Worm (Caenorhabditis elegans) whole organism, L1 larva: ENCODE results near the gene M01H9.2.

Source experiments
- C16A3.4 ChIP-seq: fragments of 150-350 bp; optimal IDR thresholded peaks from 2 replicates; lab custom pipeline; 2014; ENCODE audit warnings: missing biosample characterization, missing genetic modification characterization
- Y116A8C.19 ChIP-seq: sonication (generic microtip); optimal IDR thresholded peaks from 2 replicates; lab custom pipeline; 2016; ENCODE audit warnings: missing compliant biosample characterization, missing genetic modification characterization, borderline replicate concordance
- aly-2 ChIP-seq: fragments of 150-350 bp; optimal IDR thresholded peaks from 2 replicates; lab custom pipeline; 2014; ENCODE audit warnings: missing biosample characterization, missing genetic modification characterization
- ceh-63 ChIP-seq: fragments of 200-800 bp; sonication (Bioruptor generic); optimal IDR thresholded peaks from 2 replicates; lab custom pipeline; 2018; ENCODE audit warnings: mild to moderate bottlenecking, missing genetic modification characterization, missing compliant biosample characterization
- ceh-8 ChIP-seq: fragments of 200-800 bp; sonication (Bioruptor generic); optimal IDR thresholded peaks from 2 replicates; lab custom pipeline; 2018; ENCODE audit warnings: mild to moderate bottlenecking, missing genetic modification characterization, moderate library complexity, missing compliant biosample characterization
- ceh-82 ChIP-seq, 3 experiments: fragments of 150-350 bp in 1 of 3; sonication (generic microtip) in 2 of 3; optimal IDR thresholded peaks; 2 replicates each; lab custom pipeline; 2014 to 2017; ENCODE audit warnings: missing biosample characterization in 3 of 3, missing genetic modification characterization in 3 of 3
- ceh-90 ChIP-seq: sonication (generic microtip); optimal IDR thresholded peaks from 2 replicates; lab custom pipeline; 2016; ENCODE audit warnings: missing genetic modification characterization, missing compliant biosample characterization
- dpl-1 ChIP-seq, 3 experiments: fragments of 150-350 bp in 2 of 3; sonication (generic microtip) in 1 of 3; optimal IDR thresholded peaks; 2 replicates each; lab custom pipeline; 2014 to 2017; ENCODE audit warnings: missing biosample characterization in 3 of 3, missing genetic modification characterization in 3 of 3, missing genetic modification reagents in 3 of 3
- dsc-1 ChIP-seq: sonication (generic microtip); optimal IDR thresholded peaks from 2 replicates; lab custom pipeline; 2016; ENCODE audit warnings: mild to moderate bottlenecking, missing genetic modification characterization, missing compliant biosample characterization
- efl-1 ChIP-seq, 4 experiments: fragments of 150-350 bp; optimal IDR thresholded peaks in 3 of 4; peaks in 1 of 4; 1 replicate in 1 of 4; 2 replicates in 3 of 4; lab custom pipeline; 2014; ENCODE audit warnings: missing biosample characterization in 2 of 4, missing genetic modification characterization in 2 of 4, missing genetic modification reagents in 2 of 4
- efl-3 ChIP-seq: fragments of 200-800 bp; sonication (Bioruptor generic); optimal IDR thresholded peaks from 2 replicates; lab custom pipeline; 2018; ENCODE audit warnings: mild to moderate bottlenecking, missing genetic modification characterization, missing compliant biosample characterization
- egl-13 ChIP-seq: sonication (generic microtip); optimal IDR thresholded peaks from 2 replicates; lab custom pipeline; 2016; ENCODE audit warnings: missing genotype, missing genetic modification reagents, missing genetic modification characterization, missing compliant biosample characterization
- ets-5 ChIP-seq: fragments of 200-800 bp; sonication (Bioruptor generic); IDR thresholded peaks from 2 replicates; pipeline ENCODE4 v1.3.6; 2022; ENCODE audit warnings: missing genetic modification characterization, missing compliant biosample characterization
- fkh-10 ChIP-seq: sonication (generic microtip); optimal IDR thresholded peaks from 2 replicates; lab custom pipeline; 2017; ENCODE audit warnings: missing biosample characterization, missing genetic modification reagents, missing genetic modification characterization
- fkh-4 ChIP-seq: sonication (generic microtip); optimal IDR thresholded peaks from 2 replicates; lab custom pipeline; 2016; ENCODE audit warnings: missing compliant biosample characterization, missing genetic modification characterization, borderline replicate concordance
- fos-1 ChIP-seq: fragments of 150-350 bp; optimal IDR thresholded peaks from 2 replicates; lab custom pipeline; 2014; ENCODE audit warnings: missing biosample characterization, missing genetic modification characterization
- grh-1 ChIP-seq: fragments of 200-800 bp; sonication (Bioruptor generic); IDR thresholded peaks from 2 replicates; pipeline ENCODE4 v1.3.6; 2022; ENCODE audit warnings: missing genetic modification reagents, missing genetic modification characterization, missing compliant biosample characterization
- hlh-17 ChIP-seq: fragments of 200-800 bp; sonication (Bioruptor generic); optimal IDR thresholded peaks from 2 replicates; lab custom pipeline; 2018; ENCODE audit warnings: missing genetic modification characterization, mild to moderate bottlenecking, missing compliant biosample characterization, moderate library complexity, borderline replicate concordance
- hlh-4 ChIP-seq: sonication (generic microtip); optimal IDR thresholded peaks from 2 replicates; lab custom pipeline; 2016; ENCODE audit warnings: mild to moderate bottlenecking, missing genetic modification characterization, missing compliant biosample characterization
- hpl-2 ChIP-seq: fragments of 150-350 bp; optimal IDR thresholded peaks from 2 replicates; lab custom pipeline; 2014; ENCODE audit warnings: missing biosample characterization, missing genetic modification reagents, missing genetic modification characterization
- irx-1 ChIP-seq: sonication (generic microtip); optimal IDR thresholded peaks from 2 replicates; lab custom pipeline; 2016; ENCODE audit warnings: missing genetic modification characterization, missing compliant biosample characterization
- isw-1 ChIP-seq: fragments of 200-800 bp; sonication (Bioruptor generic); IDR thresholded peaks from 2 replicates; pipeline ENCODE4 v1.3.6; 2022; ENCODE audit warnings: missing genetic modification characterization, missing compliant biosample characterization
- lin-13 ChIP-seq: fragments of 150-350 bp; optimal IDR thresholded peaks from 2 replicates; lab custom pipeline; 2014; ENCODE audit warnings: missing biosample characterization, missing genetic modification reagents, missing genetic modification characterization
- lin-14 ChIP-seq: fragments of 200-800 bp; sonication (Bioruptor generic); optimal IDR thresholded peaks from 2 replicates; lab custom pipeline; 2018; ENCODE audit warnings: mild to moderate bottlenecking, missing genetic modification characterization, moderate library complexity, missing compliant biosample characterization
- lin-35 ChIP-seq, 2 experiments: fragments of 150-350 bp; optimal IDR thresholded peaks; 2 replicates each; lab custom pipeline; 2014; ENCODE audit warnings: missing biosample characterization in 2 of 2, missing genetic modification characterization in 2 of 2, missing genetic modification reagents in 2 of 2
- lir-3 ChIP-seq: sonication (generic microtip); optimal IDR thresholded peaks from 2 replicates; lab custom pipeline; 2016; ENCODE audit warnings: mild to moderate bottlenecking, missing genetic modification characterization, moderate library complexity, missing compliant biosample characterization; ENCODE audit not compliant: poor library complexity
- lsy-2 ChIP-seq, 2 experiments: fragments of 150-350 bp; optimal IDR thresholded peaks; 2 replicates each; lab custom pipeline; 2014; ENCODE audit warnings: missing biosample characterization in 2 of 2, missing genetic modification characterization in 2 of 2
- mab-9 ChIP-seq: fragments of 200-800 bp; sonication (Bioruptor generic); IDR thresholded peaks from 2 replicates; pipeline ENCODE4 v1.3.6; 2022; ENCODE audit warnings: missing genetic modification reagents, missing genetic modification characterization, missing compliant biosample characterization
- mep-1 ChIP-seq: fragments of 150-350 bp; optimal IDR thresholded peaks from 2 replicates; lab custom pipeline; 2014; ENCODE audit warnings: missing biosample characterization, missing genetic modification characterization
- nhr-11 ChIP-seq: fragments of 150-350 bp; optimal IDR thresholded peaks from 2 replicates; lab custom pipeline; 2014; ENCODE audit warnings: missing biosample characterization, missing genetic modification characterization
- nhr-20 ChIP-seq: sonication (generic microtip); optimal IDR thresholded peaks from 2 replicates; lab custom pipeline; 2016; ENCODE audit warnings: mild to moderate bottlenecking, missing genetic modification characterization, missing compliant biosample characterization
- nhr-28 ChIP-seq: fragments of 150-350 bp; optimal IDR thresholded peaks from 2 replicates; lab custom pipeline; 2014; ENCODE audit warnings: missing biosample characterization, missing genetic modification characterization
- nhr-71 ChIP-seq: sonication (generic microtip); optimal IDR thresholded peaks from 2 replicates; lab custom pipeline; 2016; ENCODE audit warnings: mild to moderate bottlenecking, missing genetic modification characterization, moderate library complexity, missing compliant biosample characterization
- nhr-84 ChIP-seq: sonication (generic microtip); optimal IDR thresholded peaks from 2 replicates; lab custom pipeline; 2017; ENCODE audit warnings: missing biosample characterization, missing genetic modification characterization
- nhr-85 ChIP-seq: sonication (generic microtip); peaks from one replicate; lab custom pipeline; 2016; ENCODE audit warnings: missing genetic modification characterization, inconsistent platforms, missing compliant biosample characterization
- nhr-90 ChIP-seq: sonication (generic microtip); optimal IDR thresholded peaks from 2 replicates; lab custom pipeline; 2016; ENCODE audit warnings: mild to moderate bottlenecking, missing genetic modification characterization, missing compliant biosample characterization; ENCODE audit not compliant: poor library complexity
- pag-3 ChIP-seq: sonication (generic microtip); optimal IDR thresholded peaks from 2 replicates; lab custom pipeline; 2017; ENCODE audit warnings: missing genetic modification characterization, mild to moderate bottlenecking, missing compliant biosample characterization, antibody characterized with exemption, borderline replicate concordance; ENCODE audit not compliant: insufficient read depth
- skn-1 ChIP-seq: fragments of 150-350 bp; optimal IDR thresholded peaks from 2 replicates; lab custom pipeline; 2014; ENCODE audit warnings: missing biosample characterization, missing genetic modification characterization
- sptf-1 ChIP-seq: fragments of 150-350 bp; optimal IDR thresholded peaks from 2 replicates; lab custom pipeline; 2014; ENCODE audit warnings: missing biosample characterization, missing genetic modification characterization
- sup-37 ChIP-seq: fragments of 200-800 bp; sonication (Bioruptor generic); optimal IDR thresholded peaks from 2 replicates; lab custom pipeline; 2018; ENCODE audit warnings: mild to moderate bottlenecking, missing genetic modification characterization, missing compliant biosample characterization
- swsn-7 ChIP-seq: sonication (generic microtip); optimal IDR thresholded peaks from 2 replicates; lab custom pipeline; 2016; ENCODE audit warnings: missing genetic modification characterization, missing compliant biosample characterization
- tlp-1 ChIP-seq: fragments of 150-350 bp; optimal IDR thresholded peaks from 2 replicates; lab custom pipeline; 2014; ENCODE audit warnings: missing biosample characterization, missing genetic modification characterization
- unc-130 ChIP-seq: fragments of 150-350 bp; optimal IDR thresholded peaks from 2 replicates; lab custom pipeline; 2017; ENCODE audit warnings: missing biosample characterization, missing genetic modification characterization, inconsistent platforms
- unc-30 ChIP-seq: sonication (generic microtip); optimal IDR thresholded peaks from 2 replicates; lab custom pipeline; 2017; ENCODE audit warnings: missing biosample characterization, missing genetic modification characterization
- vab-15 ChIP-seq: sonication (generic microtip); optimal IDR thresholded peaks from 2 replicates; lab custom pipeline; 2017; ENCODE audit warnings: missing genotype, mild to moderate bottlenecking, missing genetic modification characterization, missing compliant biosample characterization
- xbp-1 ChIP-seq: sonication (generic microtip); optimal IDR thresholded peaks from 2 replicates; lab custom pipeline; 2016; ENCODE audit warnings: missing genetic modification characterization, missing compliant biosample characterization
- zip-4 ChIP-seq: fragments of 200-800 bp; sonication (Bioruptor generic); optimal IDR thresholded peaks from 2 replicates; lab custom pipeline; 2018; ENCODE audit warnings: mild to moderate bottlenecking, missing genetic modification characterization, moderate library complexity, missing compliant biosample characterization
- ztf-11 ChIP-seq, 2 experiments: sonication (generic microtip); optimal IDR thresholded peaks; 2 replicates each; lab custom pipeline; 2016 to 2017; ENCODE audit warnings: missing genetic modification characterization in 2 of 2, missing biosample characterization in 1 of 2, missing compliant biosample characterization in 1 of 2

Gene M01H9.2

ce11 chrIV:4469055-4469454, 6.0 kb upstream of the M01H9.2 start:
- TF ChIP-seq fos-1 (no peak), efl-1 (optimal IDR thresholded peaks at IDR 0.05; lab: Kevin White, UChicago) (no peak), efl-1 (GFP tag; optimal IDR thresholded peaks at IDR 0.05 in 1 of 2; lab: Kevin White, UChicago) (peak in 1 of 2 experiments; percentile 86)

ce11 chrIV:4468046-4468727, 5.2 kb upstream of the M01H9.2 start:
- TF ChIP-seq xbp-1 = no peak
- peak in 1 of 2 experiments; percentile 11 for TF ChIP-seq ztf-11 (tag; optimal IDR thresholded peaks at IDR 0.05; lab: Kevin White, UChicago)
- no peak for TF ChIP-seq efl-3 (GFP tag; lab: Kevin White, UChicago)
- peak; percentile 19 for TF ChIP-seq swsn-7 (tag; lab: Kevin White, UChicago)
- TF ChIP-seq zip-4 (GFP tag; lab: Kevin White, UChicago) = no peak
- TF ChIP-seq ets-5 (GFP tag; lab: Robert Waterston, UW) = no peak
- peak in 1 of 2 experiments; percentile 27 for TF ChIP-seq lin-35 (GFP tag; optimal IDR thresholded peaks at IDR 0.05; lab: Kevin White, UChicago)
- TF ChIP-seq unc-30 (tag; lab: Kevin White, UChicago) = no peak
- no peak for TF ChIP-seq mab-9 (GFP tag; lab: Robert Waterston, UW)
- TF ChIP-seq hpl-2 (GFP tag; lab: Kevin White, UChicago) = no peak
- TF ChIP-seq pag-3 (tag; lab: Kevin White, UChicago) = no peak
- TF ChIP-seq nhr-84 (tag; lab: Kevin White, UChicago) = no peak
- peak; percentile 20 for TF ChIP-seq nhr-20
- peak; percentile 56 for TF ChIP-seq nhr-90
- TF ChIP-seq dsc-1 (tag; lab: Kevin White, UChicago) = no peak
- TF ChIP-seq hlh-4 (tag; lab: Kevin White, UChicago) = no peak
- no peak for TF ChIP-seq dpl-1 (GFP tag; optimal IDR thresholded peaks at IDR 0.05; lab: Kevin White, UChicago)
- no peak for TF ChIP-seq ceh-63 (GFP tag; lab: Kevin White, UChicago)
- TF ChIP-seq lin-14 (GFP tag; lab: Kevin White, UChicago) = peak; percentile 38
- no peak for TF ChIP-seq lir-3 (tag; lab: Kevin White, UChicago)
- TF ChIP-seq mep-1 (tag; lab: Kevin White, UChicago) = no peak
- no peak for TF ChIP-seq nhr-11 (tag; lab: Kevin White, UChicago)
- no peak for TF ChIP-seq egl-13 (tag; lab: Kevin White, UChicago)
- no peak for TF ChIP-seq hlh-17
- TF ChIP-seq aly-2 = no peak
- TF ChIP-seq nhr-71 (tag; lab: Kevin White, UChicago) = peak; percentile 56
- TF ChIP-seq sup-37 (GFP tag; lab: Kevin White, UChicago) = peak; percentile 42
- no peak for TF ChIP-seq unc-130 (tag; lab: Kevin White, UChicago)
- no peak for TF ChIP-seq isw-1
- no peak for TF ChIP-seq Y116A8C.19
- peak in 1 of 2 experiments; percentile 17 for TF ChIP-seq efl-1 (optimal IDR thresholded peaks at IDR 0.05; lab: Kevin White, UChicago)
- TF ChIP-seq efl-1 (GFP tag; optimal IDR thresholded peaks at IDR 0.05 in 1 of 2; lab: Kevin White, UChicago) = peak in 1 of 2 experiments; percentile 91
- peak; percentile 50 for TF ChIP-seq nhr-85 (tag; lab: Kevin White, UChicago)
- no peak for TF ChIP-seq tlp-1
- TF ChIP-seq skn-1 = no peak
- TF ChIP-seq lin-13 (GFP tag; lab: Kevin White, UChicago) = no peak
- peak; percentile 1 for TF ChIP-seq C16A3.4 (tag; lab: Kevin White, UChicago)
- no peak for TF ChIP-seq irx-1 (tag; lab: Kevin White, UChicago)
- no peak for TF ChIP-seq sptf-1
- TF ChIP-seq grh-1 = no peak
- TF ChIP-seq ceh-8 (GFP tag; lab: Kevin White, UChicago) = peak; percentile 7
- TF ChIP-seq ceh-90 (tag; lab: Kevin White, UChicago) = no peak
- no peak for TF ChIP-seq lsy-2 (tag; optimal IDR thresholded peaks at IDR 0.05; lab: Kevin White, UChicago)
- TF ChIP-seq fos-1 = no peak
- TF ChIP-seq nhr-28 (tag; lab: Kevin White, UChicago) = no peak
- TF ChIP-seq vab-15 = no peak
- no peak for TF ChIP-seq fkh-4
- no peak for TF ChIP-seq ceh-82 (tag; optimal IDR thresholded peaks at IDR 0.05; lab: Kevin White, UChicago)
- TF ChIP-seq fkh-10 (GFP tag; lab: Kevin White, UChicago) = no peak
